Fruit fly (Drosophila melanogaster): ENCODE measurements around the gene CG43093.
A peak's percentile ranks its signal among the peaks of the same experiment; 100 is the strongest.

The CG43093 gene

DNA sequence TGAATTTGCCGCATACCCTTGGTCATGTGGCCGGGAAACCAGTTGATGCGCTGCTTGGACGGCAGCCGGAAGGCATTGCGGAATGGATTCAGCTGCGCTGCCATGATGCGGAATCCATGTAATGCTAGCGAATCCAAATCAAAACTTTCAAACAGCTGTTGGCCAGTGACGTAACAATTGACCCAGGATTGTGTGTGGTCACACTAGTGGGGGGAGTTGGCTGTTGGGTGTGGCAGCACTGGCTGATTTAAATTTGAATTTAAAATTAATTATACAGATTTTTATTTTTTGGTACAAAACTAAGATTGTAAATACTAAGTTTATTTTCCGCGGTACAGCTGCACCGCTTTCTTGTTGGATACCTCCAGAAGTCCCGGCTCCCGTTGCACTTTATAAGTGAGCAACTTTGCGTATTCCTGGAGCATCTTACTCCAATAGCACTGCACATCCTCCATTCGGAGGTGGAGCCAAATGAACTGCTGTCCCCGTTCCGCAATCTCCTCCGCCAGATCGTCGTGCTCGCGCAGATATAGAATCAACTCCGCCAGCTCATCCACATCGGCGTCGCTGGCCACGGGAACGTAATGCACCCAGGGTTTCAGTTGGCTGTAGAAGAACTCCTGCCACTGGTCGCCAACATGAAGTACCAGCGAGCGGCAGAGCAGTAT, 22.6 kb downstream of the CG43093 start, which contains the start of gene CG17141:
CG17141 (minus strand) TSS at position 177 of the 668 bp plus-strand sequence.
- no peak for TF ChIP-seq CG17801 (GFP tag; optimal IDR thresholded peaks at IDR 0.05; ENCODE audit: partially characterized antibody)

DNA sequence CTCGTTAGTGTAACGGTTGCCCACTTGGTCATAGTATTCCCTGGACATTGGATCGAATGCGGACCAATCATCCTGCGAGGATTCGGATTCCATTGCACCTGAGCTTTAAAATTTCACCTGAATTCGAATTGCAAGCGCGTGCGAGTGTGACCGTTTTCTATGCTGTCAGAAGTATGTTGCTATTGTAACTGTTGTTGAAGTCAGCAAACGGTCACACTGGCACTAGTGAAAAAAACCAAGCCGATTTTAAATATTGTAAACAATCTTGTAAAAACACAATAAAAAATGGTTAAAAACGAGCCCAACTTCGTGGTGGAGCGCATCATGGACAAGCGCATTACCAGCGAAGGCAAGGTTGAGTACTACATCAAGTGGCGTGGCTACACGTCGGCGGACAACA, 24.7 kb downstream of the CG43093 start, which contains the start of the genes vret and HP1c:
vret (minus strand) TSS at position 150 of the 400 bp plus-strand sequence.
HP1c (plus strand) TSS at position 189 of the 400 bp plus-strand sequence.
- TF ChIP-seq CG17801 (GFP tag; optimal IDR thresholded peaks at IDR 0.05; ENCODE audit: partially characterized antibody) = no peak

DNA sequence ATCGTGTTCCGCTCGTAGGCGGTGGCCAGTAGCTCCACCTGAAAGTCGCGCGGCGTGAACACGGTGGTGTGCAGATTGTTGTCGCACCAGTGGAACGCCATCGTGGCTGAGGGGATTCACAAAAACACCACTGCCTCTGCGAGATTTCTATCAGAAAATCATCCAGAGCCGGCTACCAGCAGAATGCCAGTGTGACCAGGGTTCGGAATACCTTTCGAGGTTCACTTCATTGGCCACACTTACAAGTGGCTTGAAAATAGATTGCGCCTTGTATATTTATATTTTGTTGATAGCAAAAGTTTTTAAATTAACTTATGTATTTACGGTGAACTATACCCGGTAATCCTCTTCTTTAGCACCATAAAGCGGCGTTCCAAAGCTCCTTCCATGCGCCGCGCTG, 29.2 kb downstream of the CG43093 start, which contains the start of the genes Dcr-1 and CG6985:
Dcr-1 (minus strand) TSS at position 162 of the 400 bp plus-strand sequence.
CG6985 (plus strand) TSS at position 221 of the 400 bp plus-strand sequence.
- TF ChIP-seq CG17801 (GFP tag; optimal IDR thresholded peaks at IDR 0.05; ENCODE audit: partially characterized antibody) = no peak

DNA sequence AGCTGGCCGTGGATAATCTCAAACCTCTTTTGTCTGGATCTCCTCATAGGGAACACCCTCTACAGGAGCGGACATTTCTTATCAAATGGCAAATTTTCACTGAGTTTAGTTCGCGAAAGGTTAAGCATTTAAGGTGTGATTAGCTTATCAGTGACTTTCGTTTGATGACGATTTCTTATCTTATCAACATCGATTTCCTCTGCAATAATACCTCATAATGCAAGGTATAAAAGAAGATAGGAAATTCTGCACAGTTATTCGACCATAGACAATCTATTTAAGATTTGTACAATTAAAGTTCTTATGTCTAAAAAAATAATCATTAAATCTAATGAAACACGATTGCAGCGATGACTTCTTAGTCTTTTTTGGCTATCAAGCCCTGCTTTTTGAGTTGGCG, 36.4 kb downstream of the CG43093 start, which contains the start of gene Takl2:
Takl2 (minus strand) TSS at position 101 of the 400 bp plus-strand sequence.
- no peak for TF ChIP-seq CG17801 (GFP tag; optimal IDR thresholded peaks at IDR 0.05; ENCODE audit: partially characterized antibody)

DNA sequence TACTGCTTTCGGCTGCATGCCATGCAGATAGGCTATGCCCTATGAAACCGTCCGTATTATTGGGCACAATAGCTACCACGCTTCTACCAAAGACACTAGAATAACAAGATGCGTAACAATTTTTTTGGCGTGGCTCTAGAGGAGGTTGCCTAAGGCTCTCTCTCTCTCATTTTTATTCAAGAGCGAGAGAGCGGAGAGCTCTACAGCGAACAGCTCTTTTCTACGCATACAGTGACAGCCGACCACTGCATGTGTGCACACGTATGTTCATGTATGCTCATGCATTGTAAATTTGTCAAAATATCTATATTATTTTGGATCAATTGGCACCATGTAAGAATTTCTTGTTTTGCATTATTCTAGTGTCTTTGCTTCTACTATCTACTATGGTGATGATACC, 37.1 kb downstream of the CG43093 start:
- TF ChIP-seq CG17801 (GFP tag; optimal IDR thresholded peaks at IDR 0.05; ENCODE audit: partially characterized antibody) = no peak

DNA sequence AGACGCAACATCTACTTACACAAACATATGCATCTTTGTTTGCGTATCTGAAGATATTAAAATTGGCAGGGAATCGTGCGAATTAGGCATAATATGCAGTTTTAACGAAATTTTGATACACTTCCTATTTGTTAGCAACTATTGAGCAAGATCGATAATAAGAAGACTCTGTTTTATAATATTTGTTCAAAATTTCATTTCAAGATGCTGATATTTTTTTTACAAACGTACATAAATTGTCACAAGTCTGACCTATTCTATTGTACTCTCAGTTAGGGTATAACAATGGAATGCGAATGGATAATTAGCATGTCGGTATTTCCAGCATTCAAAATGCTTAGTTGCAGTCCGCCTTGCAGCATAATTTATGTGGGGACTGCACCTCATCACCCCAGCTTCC, 42.2 kb downstream of the CG43093 start:
- TF ChIP-seq CG17801 (GFP tag; optimal IDR thresholded peaks at IDR 0.05; ENCODE audit: partially characterized antibody) = no peak

DNA sequence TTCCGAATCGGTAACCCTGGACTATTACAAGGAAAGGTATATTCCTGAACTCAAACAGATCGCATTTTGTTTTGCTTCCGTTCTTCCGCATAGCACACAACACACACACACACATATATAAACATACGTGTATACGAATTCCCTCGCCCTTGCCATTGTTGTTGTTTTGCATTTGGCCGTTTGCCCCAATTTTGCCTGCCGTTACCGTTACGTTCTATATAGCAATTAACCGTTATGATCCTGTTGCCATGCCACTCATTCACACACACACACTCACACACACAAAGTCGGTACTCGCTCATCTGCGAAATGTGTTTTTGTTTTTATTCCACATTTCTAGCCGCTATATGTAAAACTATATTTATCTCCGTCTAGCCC, 42.7 kb downstream of the CG43093 start:
- no peak for TF ChIP-seq CG17801 (GFP tag; optimal IDR thresholded peaks at IDR 0.05; ENCODE audit: partially characterized antibody)

DNA sequence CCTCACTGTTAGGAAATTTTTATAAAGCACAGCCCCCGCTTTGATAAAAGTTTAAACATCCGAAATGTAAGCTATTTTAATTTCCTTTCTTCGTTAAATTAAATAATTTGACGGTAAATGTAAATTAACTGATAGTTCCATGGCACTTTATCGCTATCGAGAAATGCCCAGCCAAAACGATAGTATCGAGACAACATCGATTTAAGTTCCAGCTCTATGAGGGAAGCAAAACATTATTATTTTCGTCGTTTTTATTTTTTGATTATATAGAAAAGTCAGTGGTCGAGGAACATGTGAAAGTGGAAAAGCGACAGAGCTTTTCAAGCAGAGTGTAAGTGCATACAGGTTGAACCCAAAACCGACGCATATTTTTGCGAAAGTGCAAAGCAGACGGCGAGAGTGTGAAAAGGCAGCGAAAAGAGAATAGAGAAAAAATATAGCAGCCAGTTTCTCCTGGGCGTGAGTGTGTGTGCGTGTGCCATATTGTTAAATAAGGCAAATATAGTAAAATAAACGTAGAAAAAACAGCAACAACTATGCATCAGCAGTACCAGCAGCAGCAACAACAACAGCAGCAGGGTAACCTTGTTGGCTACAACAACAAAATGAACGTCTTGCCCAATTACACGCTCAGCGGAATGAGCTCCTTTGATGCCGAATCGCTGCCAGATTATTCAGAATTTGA, 43.2 kb downstream of the CG43093 start, which contains the start of gene CG45049:
CG45049 (plus strand) TSS at position 197 of the 685 bp plus-strand sequence.
- TF ChIP-seq CG17801 (GFP tag; optimal IDR thresholded peaks at IDR 0.05; ENCODE audit: partially characterized antibody) = no peak

DNA sequence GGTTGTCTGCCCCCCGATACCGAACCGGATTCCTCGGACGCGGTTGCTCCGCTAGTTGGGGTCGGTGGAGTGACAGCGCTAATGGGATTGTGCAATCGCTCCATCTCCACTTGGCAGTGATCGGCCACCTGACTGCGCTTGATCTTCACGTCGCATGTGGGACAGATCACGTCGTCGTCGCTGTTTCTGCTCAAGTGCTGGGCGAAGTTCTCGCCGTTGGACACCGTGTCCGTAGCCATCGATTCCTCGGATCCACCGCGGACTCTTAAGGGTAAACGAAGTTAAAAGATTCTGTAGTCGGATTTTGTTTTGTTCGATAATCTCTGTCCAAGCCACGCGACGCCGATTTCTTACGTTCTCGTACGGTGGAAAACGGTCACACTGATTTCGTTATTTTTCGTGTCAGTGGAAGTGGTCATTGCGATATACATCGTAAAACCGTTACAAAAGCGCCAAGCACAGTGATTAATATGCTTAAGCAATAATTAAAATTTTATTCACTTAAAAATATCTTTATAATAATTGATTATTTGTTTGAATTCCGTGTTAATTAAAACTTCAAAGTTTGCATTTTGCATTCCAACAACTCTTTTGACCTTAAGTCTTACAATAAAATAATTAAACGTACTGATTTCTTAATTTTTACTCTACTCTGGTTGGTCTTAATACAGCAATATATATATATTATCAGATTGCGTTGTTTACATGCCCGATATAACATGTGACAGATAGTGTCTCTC, 43.9 kb downstream of the CG43093 start, which contains the start of gene RNF220:
RNF220 (minus strand) TSS at position 384 of the 740 bp plus-strand sequence.
- no peak for TF ChIP-seq CG17801 (GFP tag; optimal IDR thresholded peaks at IDR 0.05; ENCODE audit: partially characterized antibody)

DNA sequence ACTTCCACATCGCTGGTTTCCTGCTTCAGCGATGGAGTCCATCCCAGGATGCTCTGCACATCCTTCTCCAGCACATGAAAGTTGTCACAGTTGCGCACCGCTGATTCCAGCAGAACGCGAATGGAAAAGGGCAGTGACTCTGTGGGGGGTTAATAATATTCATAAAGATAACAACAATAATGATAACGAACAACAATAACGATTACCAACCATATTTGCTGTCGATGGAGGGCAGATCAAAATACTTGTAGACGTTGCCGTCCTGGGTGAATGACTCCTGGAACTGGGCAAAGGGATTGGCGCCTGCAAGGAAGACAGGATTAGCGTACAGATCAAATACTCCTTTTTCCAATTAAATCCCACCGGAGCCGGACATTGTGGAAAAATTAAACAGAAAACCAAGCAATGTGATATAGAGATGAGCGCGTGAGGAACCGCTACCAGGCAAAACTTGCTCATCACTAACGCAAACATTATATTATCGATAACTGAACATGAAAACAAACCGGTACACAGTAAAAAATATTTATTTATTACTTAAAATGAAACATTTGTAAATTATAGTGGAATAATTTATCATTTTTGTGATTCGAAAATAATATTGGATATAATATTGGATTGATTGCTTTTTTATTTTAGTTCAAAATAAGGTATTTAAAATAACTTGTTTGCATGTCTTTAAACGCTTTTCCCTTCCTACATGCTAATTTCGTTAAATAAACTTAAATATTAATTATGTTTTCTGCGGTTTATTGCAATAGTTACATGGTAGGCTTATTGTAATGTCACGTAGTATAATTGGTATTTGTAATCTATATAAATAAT, 45.7 kb downstream of the CG43093 start, which contains the start of gene Irp-1A:
Irp-1A (minus strand) TSS at position 439 of the 825 bp plus-strand sequence.
- peak; percentile 66 for TF ChIP-seq CG17801 (GFP tag; optimal IDR thresholded peaks at IDR 0.05; ENCODE audit: partially characterized antibody)

DNA sequence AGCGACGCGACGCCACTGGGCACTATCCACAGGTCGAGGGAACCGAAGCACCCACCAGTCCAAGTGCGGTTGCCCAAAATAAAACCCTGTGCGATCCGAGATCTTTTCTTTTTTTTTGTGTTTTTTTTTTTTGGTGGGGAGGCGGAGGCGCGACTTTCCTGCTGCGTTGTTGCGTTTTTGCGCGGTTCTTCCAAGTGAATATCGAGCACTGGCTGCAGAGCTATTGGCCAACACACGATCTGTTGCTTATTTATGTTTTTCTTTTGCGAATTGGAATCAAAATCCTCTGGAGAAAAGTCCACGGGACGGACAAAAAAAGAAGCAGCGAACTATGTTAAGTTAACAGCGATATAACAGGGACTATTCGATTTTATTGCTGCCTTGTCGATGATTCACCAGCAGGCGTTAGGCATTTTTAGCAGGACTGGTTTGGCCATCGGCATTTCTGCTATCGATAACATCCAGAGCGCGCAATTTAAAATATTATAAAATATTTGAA, 49.2 kb downstream of the CG43093 start, which contains the start of gene wge:
wge (minus strand) TSS at position 343 of the 499 bp plus-strand sequence.
- TF ChIP-seq CG17801 (GFP tag; optimal IDR thresholded peaks at IDR 0.05; ENCODE audit: partially characterized antibody) = peak; percentile 57

Measured in ovary, adult (tissue).